Fruit fly (Drosophila melanogaster): Measurements from ENCODE around the gene Rfk.

dm6 chr3R:7953041-7953788 lies 40.1 kb upstream of the Rfk start:
- TF ChIP-seq Myc (optimal IDR thresholded peaks at IDR 0.05) = no peak
- TF ChIP-seq h (optimal IDR thresholded peaks at IDR 0.05) = no peak
- no peak for TF ChIP-seq psq (optimal IDR thresholded peaks at IDR 0.05)
- TF ChIP-seq Sin3A (optimal IDR thresholded peaks at IDR 0.05) = no peak
- no peak for TF ChIP-seq insv (optimal IDR thresholded peaks at IDR 0.05)

Data from Kc167 (cell line).